Worm (Caenorhabditis elegans) whole organism, L2 larva: ENCODE measurements around the gene Y12A6A.1.

Source experiments
- C34F6.9 ChIP-seq: fragments of 150-350 bp; optimal IDR thresholded peaks from 2 replicates; lab custom pipeline; 2014; ENCODE audit warnings: missing biosample characterization, missing genetic modification characterization
- F13H6.1 ChIP-seq: sonication (generic microtip); optimal IDR thresholded peaks from 2 replicates; lab custom pipeline; 2016; ENCODE audit warnings: missing genetic modification characterization, missing compliant biosample characterization
- R02D3.7 ChIP-seq: fragments of 150-350 bp; optimal IDR thresholded peaks from 2 replicates; lab custom pipeline; 2014; ENCODE audit warnings: missing biosample characterization, missing genetic modification characterization
- Y55F3AM.14 ChIP-seq: fragments of 200-800 bp; sonication (Bioruptor generic); optimal IDR thresholded peaks from 2 replicates; lab custom pipeline; 2018; ENCODE audit warnings: mild to moderate bottlenecking, missing genetic modification characterization, missing compliant biosample characterization
- ZK546.5 ChIP-seq: sonication (generic microtip); optimal IDR thresholded peaks from 2 replicates; lab custom pipeline; 2017; ENCODE audit warnings: missing biosample characterization, missing genetic modification characterization
- alr-1 ChIP-seq: fragments of 150-350 bp; optimal IDR thresholded peaks from 2 replicates; lab custom pipeline; 2014; ENCODE audit warnings: missing biosample characterization, missing genetic modification characterization
- aly-2 ChIP-seq: fragments of 150-350 bp; optimal IDR thresholded peaks from 2 replicates; lab custom pipeline; 2014; ENCODE audit warnings: missing biosample characterization, missing genetic modification characterization
- ama-1 ChIP-seq: fragments of 150-350 bp; optimal IDR thresholded peaks from 2 replicates; lab custom pipeline; 2018; ENCODE audit warnings: inconsistent platforms
- blmp-1 ChIP-seq: sonication (generic microtip); optimal IDR thresholded peaks from 2 replicates; lab custom pipeline; 2017; ENCODE audit warnings: missing genetic modification characterization, mild to moderate bottlenecking, missing compliant biosample characterization, antibody characterized with exemption, moderate library complexity; ENCODE audit not compliant: insufficient read depth
- ceh-16 ChIP-seq: fragments of 150-350 bp; optimal IDR thresholded peaks from 2 replicates; lab custom pipeline; 2014; ENCODE audit warnings: missing biosample characterization, missing genetic modification characterization
- ceh-82 ChIP-seq: fragments of 150-350 bp; optimal IDR thresholded peaks from 2 replicates; lab custom pipeline; 2014; ENCODE audit warnings: missing biosample characterization, missing genetic modification characterization
- crh-2 ChIP-seq: sonication (generic microtip); optimal IDR thresholded peaks from 2 replicates; lab custom pipeline; 2017; ENCODE audit warnings: missing biosample characterization, missing genetic modification characterization
- dmd-4 ChIP-seq: sonication (generic microtip); optimal IDR thresholded peaks from 2 replicates; lab custom pipeline; 2017; ENCODE audit warnings: missing biosample characterization, missing genetic modification characterization
- egl-27 ChIP-seq: sonication (generic microtip); optimal IDR thresholded peaks from 3 replicates; lab custom pipeline; 2017; ENCODE audit warnings: missing biosample characterization, missing genetic modification reagents, missing genetic modification characterization
- elt-1 ChIP-seq: fragments of 150-350 bp; optimal IDR thresholded peaks from 2 replicates; lab custom pipeline; 2014; ENCODE audit warnings: missing biosample characterization, missing genetic modification characterization
- elt-3 ChIP-seq: sonication (generic microtip); optimal IDR thresholded peaks from 2 replicates; lab custom pipeline; 2017; ENCODE audit warnings: missing biosample characterization, missing genetic modification characterization
- fos-1 ChIP-seq: fragments of 150-350 bp; optimal IDR thresholded peaks from 2 replicates; lab custom pipeline; 2014; ENCODE audit warnings: missing biosample characterization, missing genetic modification characterization
- gmeb-1 ChIP-seq: fragments of 150-350 bp; optimal IDR thresholded peaks from 2 replicates; lab custom pipeline; 2014; ENCODE audit warnings: missing biosample characterization, missing genetic modification characterization
- lin-11 ChIP-seq: fragments of 150-350 bp; sonication (generic microtip); optimal IDR thresholded peaks from 2 replicates; lab custom pipeline; 2014; ENCODE audit warnings: missing biosample characterization, missing genetic modification characterization, inconsistent platforms, mixed read lengths
- lin-13 ChIP-seq: fragments of 150-350 bp; optimal IDR thresholded peaks from 2 replicates; lab custom pipeline; 2014; ENCODE audit warnings: missing biosample characterization, missing genetic modification reagents, missing genetic modification characterization
- lin-39 ChIP-seq: fragments of 150-350 bp; optimal IDR thresholded peaks from 2 replicates; lab custom pipeline; 2014; ENCODE audit warnings: missing biosample characterization, missing genetic modification reagents, missing genetic modification characterization
- lsy-2 ChIP-seq, 2 experiments: fragments of 150-350 bp in 1 of 2; sonication (generic microtip) in 1 of 2; optimal IDR thresholded peaks; 2 replicates each; lab custom pipeline; 2014 to 2017; ENCODE audit warnings: missing biosample characterization in 2 of 2, missing genetic modification characterization in 2 of 2
- mab-5 ChIP-seq: fragments of 150-350 bp; optimal IDR thresholded peaks from 2 replicates; lab custom pipeline; 2014; ENCODE audit warnings: missing biosample characterization, missing genetic modification characterization
- mbf-1 ChIP-seq: sonication (generic microtip); optimal IDR thresholded peaks from 2 replicates; lab custom pipeline; 2017; ENCODE audit warnings: missing biosample characterization, missing genetic modification characterization
- mdl-1 ChIP-seq, 2 experiments: fragments of 150-350 bp in 1 of 2; sonication (generic microtip) in 1 of 2; optimal IDR thresholded peaks; 2 replicates each; lab custom pipeline; 2017; ENCODE audit warnings: missing biosample characterization in 2 of 2, missing genetic modification characterization in 2 of 2
- nhr-10 ChIP-seq: sonication (generic microtip); optimal IDR thresholded peaks from 2 replicates; lab custom pipeline; 2017; ENCODE audit warnings: missing biosample characterization, missing genetic modification characterization
- nhr-11 ChIP-seq: fragments of 150-350 bp; optimal IDR thresholded peaks from 2 replicates; lab custom pipeline; 2014; ENCODE audit warnings: missing biosample characterization, missing genetic modification characterization
- nhr-12 ChIP-seq: fragments of 150-350 bp; optimal IDR thresholded peaks from 2 replicates; lab custom pipeline; 2014; ENCODE audit warnings: missing biosample characterization, missing genetic modification characterization
- nhr-129 ChIP-seq: fragments of 150-350 bp; optimal IDR thresholded peaks from 2 replicates; lab custom pipeline; 2014; ENCODE audit warnings: missing biosample characterization, missing genetic modification characterization
- nhr-21 ChIP-seq: fragments of 150-350 bp; optimal IDR thresholded peaks from 2 replicates; lab custom pipeline; 2014; ENCODE audit warnings: missing biosample characterization, missing genetic modification characterization
- nhr-23 ChIP-seq: fragments of 150-350 bp; optimal IDR thresholded peaks from 2 replicates; lab custom pipeline; 2014; ENCODE audit warnings: missing biosample characterization, missing genetic modification reagents, missing genetic modification characterization
- nhr-237 ChIP-seq: fragments of 150-350 bp; optimal IDR thresholded peaks from 2 replicates; lab custom pipeline; 2014; ENCODE audit warnings: missing biosample characterization, missing genetic modification characterization
- nhr-25 ChIP-seq: fragments of 150-350 bp; sonication (generic microtip); optimal IDR thresholded peaks from 3 replicates; lab custom pipeline; 2014; ENCODE audit warnings: missing biosample characterization, missing genetic modification characterization
- nhr-6 ChIP-seq: fragments of 150-350 bp; optimal IDR thresholded peaks from 2 replicates; lab custom pipeline; 2014; ENCODE audit warnings: missing biosample characterization, missing genetic modification characterization
- nhr-77 ChIP-seq: fragments of 150-350 bp; optimal IDR thresholded peaks from 2 replicates; lab custom pipeline; 2014; ENCODE audit warnings: missing biosample characterization, missing genetic modification characterization
- peb-1 ChIP-seq: fragments of 150-350 bp; optimal IDR thresholded peaks from 2 replicates; lab custom pipeline; 2014; ENCODE audit warnings: missing biosample characterization, missing genetic modification characterization
- sem-4 ChIP-seq: fragments of 150-350 bp; optimal IDR thresholded peaks from 2 replicates; lab custom pipeline; 2014; ENCODE audit warnings: missing biosample characterization, missing genetic modification reagents, missing genetic modification characterization
- skn-1 ChIP-seq: sonication (generic microtip); optimal IDR thresholded peaks from 2 replicates; lab custom pipeline; 2017; ENCODE audit warnings: missing biosample characterization, missing genetic modification characterization
- sma-3 ChIP-seq: sonication (generic microtip); optimal IDR thresholded peaks from 2 replicates; lab custom pipeline; 2016; ENCODE audit warnings: missing genetic modification reagents, missing genetic modification characterization, missing compliant biosample characterization
- sma-9 ChIP-seq, 2 experiments: fragments of 150-350 bp in 1 of 2; sonication (generic microtip) in 1 of 2; optimal IDR thresholded peaks; 2 replicates each; lab custom pipeline; 2014 to 2016; ENCODE audit warnings: missing genetic modification characterization in 2 of 2, mild to moderate bottlenecking in 1 of 2, missing biosample characterization in 1 of 2, missing compliant biosample characterization in 1 of 2, missing genetic modification reagents in 1 of 2, moderate library complexity in 1 of 2
- snpc-4 ChIP-seq: fragments of 150-350 bp; optimal IDR thresholded peaks from 2 replicates; lab custom pipeline; 2014; ENCODE audit warnings: missing biosample characterization, missing genetic modification characterization
- unc-39 ChIP-seq: fragments of 150-350 bp; optimal IDR thresholded peaks from 2 replicates; lab custom pipeline; 2014; ENCODE audit warnings: missing biosample characterization, missing genetic modification characterization
- unc-55 ChIP-seq: fragments of 150-350 bp; sonication (generic microtip); optimal IDR thresholded peaks from 3 replicates; lab custom pipeline; 2014; ENCODE audit warnings: missing biosample characterization, missing genetic modification reagents, missing genetic modification characterization
- unc-62 ChIP-seq: fragments of 150-350 bp; optimal IDR thresholded peaks from 2 replicates; lab custom pipeline; 2014; ENCODE audit warnings: missing biosample characterization, missing genetic modification reagents, missing genetic modification characterization
- zag-1 ChIP-seq: fragments of 150-350 bp; optimal IDR thresholded peaks from 2 replicates; lab custom pipeline; 2014; ENCODE audit warnings: missing biosample characterization, missing genetic modification characterization
- ztf-1 ChIP-seq: fragments of 200-800 bp; sonication (Bioruptor generic); conservative IDR thresholded peaks from 2 replicates; pipeline ENCODE4 v1.3.6; 2022; ENCODE audit warnings: missing genetic modification characterization, missing compliant biosample characterization
- ztf-11 ChIP-seq: sonication (generic microtip); optimal IDR thresholded peaks from 2 replicates; lab custom pipeline; 2017; ENCODE audit warnings: missing biosample characterization, missing genetic modification characterization
- ztf-4 ChIP-seq: fragments of 150-350 bp; optimal IDR thresholded peaks from 2 replicates; lab custom pipeline; 2014; ENCODE audit warnings: missing biosample characterization, missing genetic modification characterization

Gene Y12A6A.1

ce11 chrX:13668728-13669127, 47.2 kb upstream of the Y12A6A.1 start, which contains the start of gene C04A11.2:
TSS of gene C04A11.2 (minus strand) at chrX:13668828.
- TF ChIP-seq nhr-6 (tag; lab: Kevin White, UChicago) (no peak), ceh-82 (tag; lab: Kevin White, UChicago) (no peak), ztf-1 (no peak)
- TF ChIP-seq, all 48 proteins: peak for 0

ce11 chrX:13666864-13667263, 45.3 kb upstream of the Y12A6A.1 start:
- no peak for TF ChIP-seq nhr-10 (tag; lab: Kevin White, UChicago)
- TF ChIP-seq sma-3 = no peak
- TF ChIP-seq nhr-25 (tag; lab: Kevin White, UChicago) = no peak
- no peak for TF ChIP-seq crh-2 (tag; lab: Kevin White, UChicago)
- TF ChIP-seq elt-3 = no peak

- TF ChIP-seq snpc-4 (tag; lab: Kevin White, UChicago) (peak; percentile 58), nhr-21 (tag; lab: Kevin White, UChicago) (peak; percentile 85), lsy-2 (tag; optimal IDR thresholded peaks at IDR 0.05; lab: Kevin White, UChicago) (peak; percentile 60 to 65), nhr-23 (tag; lab: Kevin White, UChicago) (no peak), nhr-237 (tag; lab: Kevin White, UChicago) (no peak), Y55F3AM.14 (GFP tag; lab: Kevin White, UChicago) (peak; percentile 80), lin-39 (tag; lab: Kevin White, UChicago) (peak; percentile 23), peb-1 (tag; lab: Kevin White, UChicago) (no peak), nhr-6 (tag; lab: Kevin White, UChicago) (peak; percentile 60), ztf-1 (no peak), egl-27 (peak; percentile 84), nhr-25 (tag; lab: Kevin White, UChicago) (no peak), C34F6.9 (tag; lab: Kevin White, UChicago) (peak; percentile 79), elt-1 (tag; lab: Kevin White, UChicago) (no peak), dmd-4 (tag; lab: Kevin White, UChicago) (no peak), skn-1 (tag; lab: Kevin White, UChicago) (no peak), lin-11 (tag; lab: Kevin White, UChicago) (peak; percentile 78), unc-55 (peak; percentile 69), zag-1 (tag; lab: Kevin White, UChicago) (peak; percentile 47), unc-62 (GFP tag; lab: Kevin White, UChicago) (no peak), F13H6.1 (peak; percentile 86), ztf-4 (tag; lab: Kevin White, UChicago) (peak; percentile 21), fos-1 (tag; lab: Kevin White, UChicago) (peak; percentile 65), ceh-82 (tag; lab: Kevin White, UChicago) (peak; percentile 18), crh-2 (tag; lab: Kevin White, UChicago) (peak; percentile 85), unc-39 (tag; lab: Kevin White, UChicago) (peak; percentile 18), nhr-12 (tag; lab: Kevin White, UChicago) (peak; percentile 25), ama-1 (peak; percentile 34), elt-3 (no peak), ztf-11 (peak; percentile 34), mab-5 (tag; lab: Kevin White, UChicago) (peak; percentile 60), mdl-1 (tag; optimal IDR thresholded peaks at IDR 0.05; lab: Kevin White, UChicago) (peak in 1 of 2 experiments; percentile 2), blmp-1 (peak; percentile 12), sma-9 (GFP tag; optimal IDR thresholded peaks at IDR 0.05; lab: Kevin White, UChicago) (peak; percentile 94), sma-9 (tag; optimal IDR thresholded peaks at IDR 0.05; lab: Kevin White, UChicago) (no peak), mbf-1 (no peak), gmeb-1 (tag; lab: Kevin White, UChicago) (peak; percentile 75), alr-1 (tag; lab: Kevin White, UChicago) (no peak), aly-2 (tag; lab: Kevin White, UChicago) (no peak), nhr-129 (peak; percentile 95), nhr-10 (tag; lab: Kevin White, UChicago) (peak; percentile 52), ceh-16 (tag; lab: Kevin White, UChicago) (peak; percentile 14), lin-13 (peak; percentile 73), R02D3.7 (no peak), sma-3 (peak; percentile 86), sem-4 (tag; lab: Kevin White, UChicago) (peak; percentile 52), nhr-77 (tag; lab: Kevin White, UChicago) (peak; percentile 20), nhr-11 (tag; lab: Kevin White, UChicago) (peak; percentile 73), ZK546.5 (no peak)
Measured at ce11 chrX:13665447-13665846, 43.9 kb upstream of the Y12A6A.1 start.
